Worm (Caenorhabditis elegans) whole organism, L4 larva: ENCODE results near the gene emre-1.

Source experiments
- T20F7.1 ChIP-seq: fragments of 200-800 bp; sonication (Bioruptor generic); optimal IDR thresholded peaks from 2 replicates; lab custom pipeline; 2018; ENCODE audit warnings: mild to moderate bottlenecking, missing genetic modification characterization, missing compliant biosample characterization
- T26A8.4 ChIP-seq: fragments of 200-800 bp; sonication (Bioruptor generic); IDR thresholded peaks from 2 replicates; pipeline ENCODE4 v1.3.6; 2022; ENCODE audit warnings: missing genetic modification characterization, missing compliant biosample characterization
- Y5F2A.4 ChIP-seq: fragments of 200-800 bp; sonication (Bioruptor generic); optimal IDR thresholded peaks from 2 replicates; lab custom pipeline; 2018; ENCODE audit warnings: mild to moderate bottlenecking, missing genetic modification characterization, missing compliant biosample characterization
- ama-1 ChIP-seq: fragments of 150-350 bp; optimal IDR thresholded peaks from 2 replicates; lab custom pipeline; 2014; ENCODE audit warnings: inconsistent platforms, mixed read lengths
- egl-27 ChIP-seq: sonication (generic microtip); optimal IDR thresholded peaks from 3 replicates; lab custom pipeline; 2017; ENCODE audit warnings: missing biosample characterization, missing genetic modification reagents, missing genetic modification characterization
- unc-130 ChIP-seq: sonication (generic microtip); optimal IDR thresholded peaks from 2 replicates; lab custom pipeline; 2016; ENCODE audit warnings: missing genetic modification reagents, missing genetic modification characterization, missing compliant biosample characterization
- unc-62 ChIP-seq, 3 experiments: fragments of 150-350 bp in 1 of 3; sonication (generic microtip); optimal IDR thresholded peaks in 2 of 3; peaks in 1 of 3; 1 replicate in 1 of 3; 2 replicates in 2 of 3; lab custom pipeline; 2014 to 2017; ENCODE audit warnings: missing biosample characterization in 3 of 3, missing genetic modification characterization in 3 of 3, missing genetic modification reagents in 3 of 3, missing genotype in 1 of 3

DNA sequence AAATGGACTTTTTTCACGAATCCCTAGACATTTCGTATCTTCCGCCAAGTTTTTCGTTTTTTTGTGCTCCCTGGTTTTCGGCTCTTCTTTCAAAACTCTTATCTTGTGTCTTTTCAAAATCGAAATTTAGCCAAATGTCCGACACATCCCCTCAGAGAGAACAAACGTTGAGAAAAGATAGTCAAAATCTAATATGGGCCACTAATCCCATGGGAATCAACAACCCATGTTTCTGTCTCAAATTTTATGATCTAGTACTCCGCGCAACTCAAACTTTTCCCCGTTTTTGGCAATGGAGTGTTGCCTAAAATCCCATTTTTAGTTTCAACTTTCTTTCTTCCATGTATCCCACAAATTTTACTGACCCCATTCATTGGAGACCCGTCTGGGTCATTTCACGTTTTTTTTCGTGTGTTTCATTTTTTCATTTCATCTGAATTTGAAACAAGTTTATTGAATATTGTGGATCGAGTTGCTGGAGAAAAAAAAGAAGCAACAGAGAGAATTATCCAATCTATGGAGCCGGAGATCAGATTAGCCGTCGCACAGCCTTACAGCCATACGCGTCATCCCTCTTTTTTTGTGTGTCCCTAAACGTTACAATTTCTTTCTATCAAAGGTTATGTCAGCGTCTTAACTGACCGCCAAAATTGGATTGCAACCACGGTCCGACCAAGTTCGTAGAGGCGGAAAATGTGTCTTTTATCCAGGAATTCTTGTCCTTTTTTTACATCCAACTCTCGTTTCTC is 32.2 kb downstream of the emre-1 start:
- TF ChIP-seq unc-62 (GFP tag; optimal IDR thresholded peaks at IDR 0.05 in 1 of 2; lab: Kevin White, UChicago) (peak in 1 of 2 experiments; percentile 94), unc-62 (tag; optimal IDR thresholded peaks at IDR 0.05; lab: Kevin White, UChicago) (no peak), unc-130 (GFP tag; lab: Kevin White, UChicago) (no peak), T20F7.1 (GFP tag; lab: Kevin White, UChicago) (no peak), T26A8.4 (no peak), ama-1 (no peak), Y5F2A.4 (GFP tag; lab: Kevin White, UChicago) (no peak), egl-27 (tag; lab: Kevin White, UChicago) (no peak)
